Worm (Caenorhabditis elegans): ENCODE measurements around the gene tbc-6.

The tbc-6 gene

ce11 chrII:6829108-6829507, 18.8 kb upstream of the tbc-6 start (continued):
- TF ChIP-seq spr-3 (GFP tag; optimal IDR thresholded peaks at IDR 0.05) (no peak), hlh-30 (tag; optimal IDR thresholded peaks at IDR 0.05; ENCODE audit: insufficient read depth) (peak; percentile 72), daf-19 (GFP tag; conservative IDR thresholded peaks at IDR 0.05) (no peak)

ce11 chrII:6830012-6830411, 17.9 kb upstream of the tbc-6 start:
- no peak for TF ChIP-seq hif-1 (tag; optimal IDR thresholded peaks at IDR 0.05)
- TF ChIP-seq Y5F2A.4 (GFP tag; optimal IDR thresholded peaks at IDR 0.05) = no peak
- TF ChIP-seq ZK337.2 (GFP tag; IDR thresholded peaks at IDR 0.05) = no peak
- TF ChIP-seq rbr-2 (tag; optimal IDR thresholded peaks at IDR 0.05) = no peak
- TF ChIP-seq mxl-3 (GFP tag; optimal IDR thresholded peaks at IDR 0.05) = peak; percentile 49
- TF ChIP-seq zip-2 (tag; optimal IDR thresholded peaks at IDR 0.05) = no peak
- peak in 1 of 2 experiments; percentile 32 for TF ChIP-seq mdl-1 (tag; optimal IDR thresholded peaks at IDR 0.05)
- TF ChIP-seq nhr-25 (tag; optimal IDR thresholded peaks at IDR 0.05; ENCODE audit: borderline replicate concordance, insufficient read depth) = no peak
- TF ChIP-seq hlh-11 (tag; optimal IDR thresholded peaks at IDR 0.05) = peak; percentile 51
- TF ChIP-seq ceh-44 (GFP tag; IDR thresholded peaks at IDR 0.05) = no peak
- peak; percentile 22 for TF ChIP-seq dve-1 (tag; optimal IDR thresholded peaks at IDR 0.05; ENCODE audit: insufficient read depth)
- no peak for TF ChIP-seq egl-27 (tag; optimal IDR thresholded peaks at IDR 0.05)
- no peak for TF ChIP-seq ceh-82 (tag; optimal IDR thresholded peaks at IDR 0.05)
- TF ChIP-seq ama-1 (optimal IDR thresholded peaks at IDR 0.05) = no peak
- no peak for TF ChIP-seq ctbp-1 (GFP tag; IDR thresholded peaks at IDR 0.05)
- TF ChIP-seq hlh-30 (tag; optimal IDR thresholded peaks at IDR 0.05; ENCODE audit: insufficient read depth) = peak; percentile 83
- TF ChIP-seq lin-39 (tag; optimal IDR thresholded peaks at IDR 0.05) = no peak
- TF ChIP-seq gei-8 (GFP tag; optimal IDR thresholded peaks at IDR 0.05) = no peak
- no peak for TF ChIP-seq F10B5.3 (tag; optimal IDR thresholded peaks at IDR 0.05)
- TF ChIP-seq ceh-28 (tag; optimal IDR thresholded peaks at IDR 0.05) = no peak
- TF ChIP-seq fos-1 (tag; optimal IDR thresholded peaks at IDR 0.05) = no peak
- no peak for TF ChIP-seq unc-130 (GFP tag; optimal IDR thresholded peaks at IDR 0.05)
- TF ChIP-seq unc-62 (GFP tag; optimal IDR thresholded peaks at IDR 0.05 in 1 of 2) = peak in 1 of 2 experiments; percentile 99
- TF ChIP-seq unc-62 (tag; optimal IDR thresholded peaks at IDR 0.05) = no peak
- no peak for TF ChIP-seq mxl-2 (GFP tag; conservative IDR thresholded peaks at IDR 0.05)
- TF ChIP-seq aha-1 (tag) = peak; percentile 92
- no peak for TF ChIP-seq attf-4 (tag; optimal IDR thresholded peaks at IDR 0.05)
- TF ChIP-seq mep-1 (tag; optimal IDR thresholded peaks at IDR 0.05) = peak; percentile 6
- TF ChIP-seq Y48G9A.11 (GFP tag; IDR thresholded peaks at IDR 0.05) = no peak
- TF ChIP-seq nhr-28 (tag; optimal IDR thresholded peaks at IDR 0.05) = peak; percentile 38

ce11 chrII:6830923-6831322, 17.0 kb upstream of the tbc-6 start:
- TF ChIP-seq mes-2 (tag; optimal IDR thresholded peaks at IDR 0.05; ENCODE audit: poor library complexity, severe bottlenecking) (peak; percentile 20), ZK546.5 (tag; optimal IDR thresholded peaks at IDR 0.05) (no peak), aha-1 (tag) (peak; percentile 8)

DNA sequence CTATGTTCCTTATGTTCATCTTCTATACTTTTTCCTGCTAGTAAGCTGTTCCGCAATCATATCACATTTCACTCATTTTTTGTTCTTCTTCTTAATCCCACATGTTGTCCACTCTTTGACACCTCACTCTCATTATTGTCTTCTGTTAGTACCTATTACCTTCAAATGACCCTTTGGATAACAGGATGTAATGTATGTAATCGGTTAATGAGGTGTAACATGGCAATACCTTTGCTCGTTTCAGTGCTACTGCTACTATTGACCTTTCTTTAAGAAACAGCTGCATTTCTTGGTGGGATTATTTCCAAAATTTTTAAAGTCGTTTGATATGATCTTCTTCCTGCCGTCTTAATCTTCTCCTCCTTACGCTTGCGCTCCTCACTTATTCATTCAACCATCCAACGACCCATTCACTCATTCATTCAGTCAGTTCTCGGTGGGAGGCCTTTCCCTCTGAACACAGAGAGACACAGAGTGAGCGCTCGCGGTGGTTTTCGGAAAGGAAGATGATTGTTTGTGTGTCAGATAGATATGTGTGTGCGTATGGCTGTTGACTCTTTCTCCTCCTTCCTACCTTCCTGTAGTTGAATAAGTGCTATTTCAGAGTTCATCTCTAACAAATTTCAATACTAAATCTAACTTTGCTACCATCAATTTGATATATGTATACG, 16.3 kb upstream of the tbc-6 start:
- TF ChIP-seq unc-62 (GFP tag; optimal IDR thresholded peaks at IDR 0.05 in 1 of 2) (peak in 1 of 2 experiments; percentile 16), unc-62 (tag; optimal IDR thresholded peaks at IDR 0.05) (no peak), pha-4 (GFP tag; IDR thresholded peaks at IDR 0.05) (no peak), pha-4 (tag; optimal IDR thresholded peaks at IDR 0.05) (peak; percentile 10), hmg-1.1 (GFP tag; IDR thresholded peaks at IDR 0.05) (no peak), aha-1 (tag) (peak; percentile 93), daf-16 (GFP tag; optimal IDR thresholded peaks at IDR 0.05) (no peak), daf-16 (tag; optimal IDR thresholded peaks at IDR 0.05) (peak; percentile 29), fos-1 (tag; optimal IDR thresholded peaks at IDR 0.05) (no peak), nhr-28 (tag; optimal IDR thresholded peaks at IDR 0.05) (peak; percentile 19), spr-1 (tag; optimal IDR thresholded peaks at IDR 0.05) (no peak), mes-2 (tag; optimal IDR thresholded peaks at IDR 0.05; ENCODE audit: poor library complexity, severe bottlenecking) (peak; percentile 9), unc-39 (tag; optimal IDR thresholded peaks at IDR 0.05) (no peak)

All from whole organism, L4 larva.